Worm (Caenorhabditis elegans): ENCODE results near the gene ceph-41.

DNA sequence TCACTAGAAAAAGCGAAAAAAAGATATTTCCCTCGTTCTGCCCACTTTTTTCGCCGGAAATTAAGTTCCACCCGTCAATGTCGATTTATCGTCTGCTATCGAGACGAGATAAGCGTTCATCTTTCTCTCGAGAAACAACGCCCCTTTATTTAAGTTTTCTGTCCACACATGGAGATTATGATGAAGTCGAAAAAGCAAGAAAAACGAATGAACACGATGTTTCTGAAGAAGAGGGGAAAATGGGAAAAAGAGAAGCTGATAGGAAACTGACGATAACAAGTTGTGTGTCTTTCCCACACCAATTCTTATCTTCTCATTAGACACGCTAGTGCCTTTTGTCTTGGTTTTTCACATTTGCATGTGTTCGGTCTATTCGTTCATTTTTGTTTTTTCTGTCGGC, 47.8 kb downstream of the ceph-41 start:
- TF ChIP-seq lin-39 (tag; optimal IDR thresholded peaks at IDR 0.05) = no peak
- TF ChIP-seq ama-1 (optimal IDR thresholded peaks at IDR 0.05) = no peak
- no peak for TF ChIP-seq ceh-28 (tag; optimal IDR thresholded peaks at IDR 0.05)
- TF ChIP-seq egl-27 (tag; optimal IDR thresholded peaks at IDR 0.05) = no peak
